Fruit fly (Drosophila melanogaster) whole organism: ENCODE results near the gene BtbVII.
A peak's percentile ranks its signal among the peaks of the same experiment; 100 is the strongest.

ENCODE experiments used
- CG8478 ChIP-seq: fragments of >200 bp; optimal IDR thresholded peaks from 2 replicates; lab custom pipeline; 2018; ENCODE audit warnings: inconsistent platforms
- Dll ChIP-seq: fragments of >200 bp; optimal IDR thresholded peaks from 2 replicates; lab custom pipeline; 2017
- EcR ChIP-seq, 2 experiments: fragments of >200 bp; optimal IDR thresholded peaks; 2 replicates each; lab custom pipeline; 2017; ENCODE audit warnings: missing biosample characterization in 2 of 2, missing genetic modification characterization in 2 of 2, missing genetic modification reagents in 2 of 2
- pan ChIP-seq: fragments of >200 bp; optimal IDR thresholded peaks from 2 replicates; lab custom pipeline; 2017
- psq ChIP-seq: fragments of >200 bp; optimal IDR thresholded peaks from 2 replicates; lab custom pipeline; 2017
- usp ChIP-seq: fragments of >200 bp; optimal IDR thresholded peaks from 2 replicates; lab custom pipeline; 2017; ENCODE audit warnings: missing biosample characterization, missing genetic modification characterization, mixed read lengths

BtbVII gene

dm6 chr3L:3141411-3141810 lies 7.0 kb upstream of the BtbVII start:
- TF ChIP-seq CG8478 (lab: Kevin White, UChicago) = no peak
- no peak for TF ChIP-seq usp (GFP tag; lab: Kevin White, UChicago)
- no peak for TF ChIP-seq EcR (GFP tag; optimal IDR thresholded peaks at IDR 0.05; lab: Kevin White, UChicago)
- TF ChIP-seq Dll = no peak
- no peak for TF ChIP-seq pan
- TF ChIP-seq psq (lab: Kevin White, UChicago) = no peak

- TF ChIP-seq pan (no peak), EcR (GFP tag; optimal IDR thresholded peaks at IDR 0.05; lab: Kevin White, UChicago) (no peak), Dll (no peak), psq (lab: Kevin White, UChicago) (no peak), CG8478 (lab: Kevin White, UChicago) (no peak)
Observed at dm6 chr3L:3142516-3143382, 5.7 kb upstream of the BtbVII start.

dm6 chr3L:3143383-3143962 lies 5.0 kb upstream of the BtbVII start, which contains the start of the genes CG11537 and Alg2:
CG11537 (minus strand) TSS chr3L:3143457.
Alg2 (plus strand) TSS chr3L:3143808.
- no peak for TF ChIP-seq psq (lab: Kevin White, UChicago)
- TF ChIP-seq CG8478 (lab: Kevin White, UChicago) = no peak

dm6 chr3L:3149060-3149872 lies 820 bp downstream of the BtbVII start:
- TF ChIP-seq Dll (peak; percentile 18), psq (lab: Kevin White, UChicago) (no peak), pan (no peak), EcR (GFP tag; optimal IDR thresholded peaks at IDR 0.05; lab: Kevin White, UChicago) (no peak), CG8478 (lab: Kevin White, UChicago) (no peak)

dm6 chr3L:3150376-3150775 lies 1.9 kb downstream of the BtbVII start:
- no peak for TF ChIP-seq Dll
- no peak for TF ChIP-seq pan
- TF ChIP-seq usp (GFP tag; lab: Kevin White, UChicago) = no peak
- TF ChIP-seq psq (lab: Kevin White, UChicago) = no peak
- no peak for TF ChIP-seq EcR (GFP tag; optimal IDR thresholded peaks at IDR 0.05; lab: Kevin White, UChicago)
- no peak for TF ChIP-seq CG8478 (lab: Kevin White, UChicago)

dm6 chr3L:3157651-3158050 lies 9.2 kb downstream of the BtbVII start:
- no peak for TF ChIP-seq Dll
- TF ChIP-seq EcR (GFP tag; optimal IDR thresholded peaks at IDR 0.05; lab: Kevin White, UChicago) = no peak
- no peak for TF ChIP-seq usp (GFP tag; lab: Kevin White, UChicago)
- TF ChIP-seq psq (lab: Kevin White, UChicago) = no peak
- TF ChIP-seq pan = no peak
- TF ChIP-seq CG8478 (lab: Kevin White, UChicago) = no peak

- TF ChIP-seq pan = no peak
- no peak for TF ChIP-seq psq (lab: Kevin White, UChicago)
- TF ChIP-seq EcR (GFP tag; optimal IDR thresholded peaks at IDR 0.05; lab: Kevin White, UChicago) = no peak
- TF ChIP-seq usp (GFP tag; lab: Kevin White, UChicago) = no peak
- TF ChIP-seq CG8478 (lab: Kevin White, UChicago) = no peak
- no peak for TF ChIP-seq Dll
Observed at dm6 chr3L:3159309-3160194, 11.1 kb downstream of the BtbVII start, which contains the start of the genes ND-30 and CG15812. ND-30 (minus strand) TSS chr3L:3159578. CG15812 (plus strand) TSS chr3L:3159991.

- TF ChIP-seq Dll (no peak), psq (lab: Kevin White, UChicago) (no peak), pan (no peak), EcR (GFP tag; optimal IDR thresholded peaks at IDR 0.05; lab: Kevin White, UChicago) (no peak), CG8478 (lab: Kevin White, UChicago) (no peak), usp (GFP tag; lab: Kevin White, UChicago) (no peak)
Observed at dm6 chr3L:3161968-3162367, 13.5 kb downstream of the BtbVII start, which contains the start of gene rasp. rasp (plus strand) TSS chr3L:3162180.

dm6 chr3L:3162584-3162983 lies 14.1 kb downstream of the BtbVII start:
- TF ChIP-seq Dll (no peak), EcR (GFP tag; optimal IDR thresholded peaks at IDR 0.05; lab: Kevin White, UChicago) (no peak), pan (no peak), usp (GFP tag; lab: Kevin White, UChicago) (no peak), CG8478 (lab: Kevin White, UChicago) (no peak), psq (lab: Kevin White, UChicago) (no peak)

dm6 chr3L:3164951-3165350 lies 16.5 kb downstream of the BtbVII start, which contains the start of gene CG32280:
CG32280 (plus strand) TSS chr3L:3165181.
- TF ChIP-seq psq (lab: Kevin White, UChicago) (no peak), usp (GFP tag; lab: Kevin White, UChicago) (no peak), Dll (no peak), CG8478 (lab: Kevin White, UChicago) (no peak)

dm6 chr3L:3165399-3165798 lies 17.0 kb downstream of the BtbVII start:
- TF ChIP-seq EcR (GFP tag; optimal IDR thresholded peaks at IDR 0.05; lab: Kevin White, UChicago) (no peak), Dll (no peak), usp (GFP tag; lab: Kevin White, UChicago) (no peak)
